Worm (Caenorhabditis elegans) whole organism, mixed stage, embryonic: ENCODE results near the gene C03B1.17.

Experiments used
- M03D4.4 ChIP-seq: sonication (generic microtip); optimal IDR thresholded peaks from 2 replicates; lab custom pipeline; 2017; ENCODE audit warnings: mild to moderate bottlenecking, missing genetic modification characterization, missing compliant biosample characterization
- bed-3 ChIP-seq: fragments of 200-800 bp; sonication (Bioruptor generic); optimal IDR thresholded peaks from 3 replicates; lab custom pipeline; 2018; ENCODE audit warnings: mild to moderate bottlenecking, missing genetic modification characterization, moderate library complexity, missing compliant biosample characterization
- blmp-1 ChIP-seq: fragments of 150-350 bp; optimal IDR thresholded peaks from 2 replicates; lab custom pipeline; 2014; ENCODE audit warnings: missing biosample characterization, missing genetic modification characterization
- ceh-39 ChIP-seq: fragments of 150-350 bp; optimal IDR thresholded peaks from 2 replicates; lab custom pipeline; 2014; ENCODE audit warnings: missing biosample characterization, missing genetic modification characterization
- ceh-43 ChIP-seq: fragments of 200-800 bp; sonication (Bioruptor generic); optimal IDR thresholded peaks from 2 replicates; lab custom pipeline; 2018; ENCODE audit warnings: mild to moderate bottlenecking, missing genetic modification characterization, moderate library complexity, missing compliant biosample characterization
- ceh-83 ChIP-seq: fragments of 200-800 bp; sonication (Bioruptor generic); optimal IDR thresholded peaks from 2 replicates; lab custom pipeline; 2018; ENCODE audit warnings: mild to moderate bottlenecking, missing genetic modification characterization, missing compliant biosample characterization
- ces-1 ChIP-seq: fragments of 150-350 bp; optimal IDR thresholded peaks from 2 replicates; lab custom pipeline; 2014; ENCODE audit warnings: missing biosample characterization, missing genetic modification reagents, missing genetic modification characterization
- cnd-1 ChIP-seq: fragments of 200-800 bp; sonication (Bioruptor generic); optimal IDR thresholded peaks from 2 replicates; lab custom pipeline; 2018; ENCODE audit warnings: mild to moderate bottlenecking, missing genetic modification characterization, missing compliant biosample characterization
- drap-1 ChIP-seq: fragments of 200-800 bp; sonication (Bioruptor generic); optimal IDR thresholded peaks from 3 replicates; lab custom pipeline; 2018; ENCODE audit warnings: mild to moderate bottlenecking, missing genetic modification characterization, missing compliant biosample characterization
- elt-1 ChIP-seq: sonication (generic microtip); optimal IDR thresholded peaks from 2 replicates; lab custom pipeline; 2017; ENCODE audit warnings: missing genetic modification characterization, mild to moderate bottlenecking, missing compliant biosample characterization, antibody characterized with exemption, moderate library complexity, borderline replicate concordance; ENCODE audit not compliant: insufficient read depth
- elt-3 ChIP-seq: fragments of 150-350 bp; optimal IDR thresholded peaks from 2 replicates; lab custom pipeline; 2014; ENCODE audit warnings: missing biosample characterization, missing genetic modification characterization
- flh-1 ChIP-seq: fragments of 200-800 bp; sonication (Bioruptor generic); optimal IDR thresholded peaks from 2 replicates; lab custom pipeline; 2018; ENCODE audit warnings: mild to moderate bottlenecking, missing genetic modification characterization, moderate library complexity, missing compliant biosample characterization
- ham-2 ChIP-seq: fragments of 200-800 bp; sonication (Bioruptor generic); optimal IDR thresholded peaks from 2 replicates; lab custom pipeline; 2018; ENCODE audit warnings: mild to moderate bottlenecking, missing genetic modification characterization, missing compliant biosample characterization
- lin-32 ChIP-seq: fragments of 200-800 bp; sonication (Bioruptor generic); optimal IDR thresholded peaks from 2 replicates; lab custom pipeline; 2018; ENCODE audit warnings: mild to moderate bottlenecking, missing genetic modification characterization, missing compliant biosample characterization
- lsy-2 ChIP-seq: fragments of 150-350 bp; optimal IDR thresholded peaks from 2 replicates; lab custom pipeline; 2014; ENCODE audit warnings: missing biosample characterization, missing genetic modification characterization
- mab-5 ChIP-seq: fragments of 150-350 bp; optimal IDR thresholded peaks from 2 replicates; lab custom pipeline; 2014; ENCODE audit warnings: missing biosample characterization, missing genetic modification characterization
- mep-1 ChIP-seq: fragments of 150-350 bp; optimal IDR thresholded peaks from 2 replicates; lab custom pipeline; 2017; ENCODE audit warnings: missing biosample characterization, missing genetic modification reagents, missing genetic modification characterization, inconsistent platforms
- mls-2 ChIP-seq: sonication (generic microtip); optimal IDR thresholded peaks from 2 replicates; lab custom pipeline; 2016; ENCODE audit warnings: mild to moderate bottlenecking, missing genetic modification characterization, moderate library complexity, missing compliant biosample characterization
- nhr-12 ChIP-seq: fragments of 150-350 bp; optimal IDR thresholded peaks from 2 replicates; lab custom pipeline; 2014; ENCODE audit warnings: missing biosample characterization, missing genetic modification characterization
- nhr-28 ChIP-seq: fragments of 150-350 bp; optimal IDR thresholded peaks from 2 replicates; lab custom pipeline; 2014; ENCODE audit warnings: missing biosample characterization, missing genetic modification characterization
- nhr-76 ChIP-seq: sonication (generic microtip); optimal IDR thresholded peaks from 2 replicates; lab custom pipeline; 2017; ENCODE audit warnings: missing biosample characterization, missing genetic modification characterization
- pha-4 ChIP-seq: fragments of 150-350 bp; optimal IDR thresholded peaks from 2 replicates; lab custom pipeline; 2018; ENCODE audit warnings: missing biosample characterization, missing genetic modification reagents, missing genetic modification characterization
- sem-2 ChIP-seq: fragments of 200-800 bp; sonication (Bioruptor generic); optimal IDR thresholded peaks from 2 replicates; lab custom pipeline; 2018; ENCODE audit warnings: mild to moderate bottlenecking, missing genetic modification characterization, missing compliant biosample characterization
- snpc-4 ChIP-seq: fragments of 150-350 bp; optimal IDR thresholded peaks from 2 replicates; lab custom pipeline; 2014; ENCODE audit warnings: missing biosample characterization, missing genetic modification characterization
- sptf-1 ChIP-seq: sonication (generic microtip); optimal IDR thresholded peaks from 2 replicates; lab custom pipeline; 2017; ENCODE audit warnings: mild to moderate bottlenecking, missing genetic modification characterization, moderate library complexity, missing compliant biosample characterization
- tbx-8 ChIP-seq: fragments of 200-800 bp; sonication (Bioruptor generic); optimal IDR thresholded peaks from 2 replicates; lab custom pipeline; 2018; ENCODE audit warnings: mild to moderate bottlenecking, missing genetic modification characterization, moderate library complexity, missing compliant biosample characterization
- unc-120 ChIP-seq: sonication (generic microtip); optimal IDR thresholded peaks from 2 replicates; lab custom pipeline; 2017; ENCODE audit warnings: missing genetic modification characterization, missing compliant biosample characterization; ENCODE audit not compliant: poor library complexity, severe bottlenecking
- unc-39 ChIP-seq: fragments of 150-350 bp; optimal IDR thresholded peaks from 2 replicates; lab custom pipeline; 2014; ENCODE audit warnings: missing biosample characterization, missing genetic modification characterization
- unc-62 ChIP-seq: fragments of 150-350 bp; optimal IDR thresholded peaks from 2 replicates; lab custom pipeline; 2014; ENCODE audit warnings: missing biosample characterization, missing genetic modification reagents, missing genetic modification characterization
- zip-8 ChIP-seq: fragments of 150-350 bp; optimal IDR thresholded peaks from 2 replicates; lab custom pipeline; 2014; ENCODE audit warnings: missing biosample characterization, missing genetic modification characterization
- ztf-11 ChIP-seq: fragments of 150-350 bp; optimal IDR thresholded peaks from 2 replicates; lab custom pipeline; 2014; ENCODE audit warnings: missing biosample characterization, missing genetic modification characterization

C03B1.17 gene

ce11 chrX:6355030-6355635, 18.3 kb upstream of the C03B1.17 start, which contains the start of gene C03B1.5:
Gene C03B1.5 (plus strand): TSS chrX:6355585.
- no peak for TF ChIP-seq tbx-8 (GFP tag; lab: Kevin White, UChicago)
- TF ChIP-seq nhr-28: no peak
- TF ChIP-seq drap-1: no peak
- TF ChIP-seq nhr-76 (tag; lab: Kevin White, UChicago): no peak

- no peak for TF ChIP-seq drap-1
These were observed 15.7 kb upstream of the C03B1.17 start, which contains the start of gene C03B1.10 for ce11 chrX:6357772-6358171. Gene C03B1.10 (minus strand): TSS chrX:6357872.

- TF ChIP-seq tbx-8 (GFP tag; lab: Kevin White, UChicago) (no peak), lsy-2 (no peak), blmp-1 (tag; lab: Kevin White, UChicago) (no peak), ceh-39 (tag; lab: Kevin White, UChicago) (no peak), nhr-76 (tag; lab: Kevin White, UChicago) (no peak), ztf-11 (tag; lab: Kevin White, UChicago) (no peak), ceh-43 (GFP tag; lab: Kevin White, UChicago) (no peak), flh-1 (GFP tag; lab: Kevin White, UChicago) (no peak), ceh-83 (no peak), nhr-28 (no peak), zip-8 (tag; lab: Kevin White, UChicago) (no peak), bed-3 (GFP tag; lab: Kevin White, UChicago) (no peak)
These were observed 13.4 kb upstream of the C03B1.17 start for ce11 chrX:6360077-6360476.

ce11 chrX:6360658-6361057, 12.8 kb upstream of the C03B1.17 start, which contains the start of gene C03B1.14:
Gene C03B1.14 (minus strand): TSS chrX:6360758.
- TF ChIP-seq unc-62: no peak
- TF ChIP-seq lsy-2: no peak
- no peak for TF ChIP-seq lin-32 (GFP tag; lab: Kevin White, UChicago)
- TF ChIP-seq, all 35 proteins: peak for 0

DNA sequence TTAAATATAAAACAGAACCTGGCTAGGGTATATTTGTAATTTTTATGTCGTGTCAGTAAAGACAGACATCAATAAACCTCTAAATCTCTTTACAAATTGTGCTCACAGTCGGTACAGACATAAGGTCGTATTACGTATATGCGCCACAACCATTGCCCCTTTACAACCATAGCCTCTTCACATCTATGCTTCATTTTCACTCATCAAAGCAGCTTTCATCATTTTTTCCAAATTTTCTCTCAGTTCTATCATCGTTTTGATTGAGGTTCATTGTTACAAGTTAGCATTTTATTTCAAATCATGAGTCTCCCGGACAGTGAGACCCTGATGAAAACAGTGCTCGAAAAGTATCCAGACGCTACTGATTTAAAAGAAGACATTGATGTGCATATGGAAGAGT, 9.3 kb upstream of the C03B1.17 start, which contains the start of gene C03B1.4:
C03B1.4 (plus strand) TSS at position 301 of the 400 bp plus-strand sequence.
- TF ChIP-seq sptf-1 (no peak), ceh-43 (GFP tag; lab: Kevin White, UChicago) (no peak), cnd-1 (tag; lab: Kevin White, UChicago) (no peak), mep-1 (tag; lab: Kevin White, UChicago) (no peak), unc-120 (tag; lab: Kevin White, UChicago) (no peak), nhr-76 (tag; lab: Kevin White, UChicago) (no peak), unc-39 (tag; lab: Kevin White, UChicago) (no peak), nhr-28 (no peak), M03D4.4 (no peak), ztf-11 (tag; lab: Kevin White, UChicago) (no peak), snpc-4 (no peak), blmp-1 (tag; lab: Kevin White, UChicago) (no peak), ces-1 (no peak)

DNA sequence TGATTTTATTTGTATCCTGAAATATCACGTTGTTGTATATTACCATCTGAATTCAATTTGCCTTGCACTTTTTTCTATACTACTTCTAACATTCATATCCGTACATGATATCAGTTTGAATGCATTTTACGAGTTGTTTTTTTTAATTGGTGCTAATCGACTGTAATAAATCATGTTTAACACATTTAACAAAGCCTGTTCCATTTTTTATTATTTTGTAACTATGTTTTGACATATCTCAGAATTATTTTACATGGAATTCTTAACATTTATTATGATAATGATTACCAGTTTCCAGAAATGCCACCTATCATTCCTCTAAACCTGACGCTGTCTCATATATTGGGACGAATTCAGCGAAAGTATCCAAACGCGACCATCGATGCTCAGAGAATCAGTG, 7.7 kb upstream of the C03B1.17 start, which contains the start of gene C03B1.3:
C03B1.3 (plus strand) TSS at position 301 of the 400 bp plus-strand sequence.
- no peak for TF ChIP-seq ceh-83
- no peak for TF ChIP-seq ztf-11 (tag; lab: Kevin White, UChicago)
- no peak for TF ChIP-seq elt-3 (tag; lab: Kevin White, UChicago)
- TF ChIP-seq nhr-12 (tag; lab: Kevin White, UChicago): no peak
- TF ChIP-seq ces-1: no peak
- TF ChIP-seq nhr-76 (tag; lab: Kevin White, UChicago): no peak
- TF ChIP-seq bed-3 (GFP tag; lab: Kevin White, UChicago): no peak
- no peak for TF ChIP-seq unc-62
- no peak for TF ChIP-seq nhr-28
- no peak for TF ChIP-seq mab-5 (tag; lab: Kevin White, UChicago)
- TF ChIP-seq unc-120 (tag; lab: Kevin White, UChicago): no peak
- no peak for TF ChIP-seq sem-2 (GFP tag; lab: Kevin White, UChicago)

DNA sequence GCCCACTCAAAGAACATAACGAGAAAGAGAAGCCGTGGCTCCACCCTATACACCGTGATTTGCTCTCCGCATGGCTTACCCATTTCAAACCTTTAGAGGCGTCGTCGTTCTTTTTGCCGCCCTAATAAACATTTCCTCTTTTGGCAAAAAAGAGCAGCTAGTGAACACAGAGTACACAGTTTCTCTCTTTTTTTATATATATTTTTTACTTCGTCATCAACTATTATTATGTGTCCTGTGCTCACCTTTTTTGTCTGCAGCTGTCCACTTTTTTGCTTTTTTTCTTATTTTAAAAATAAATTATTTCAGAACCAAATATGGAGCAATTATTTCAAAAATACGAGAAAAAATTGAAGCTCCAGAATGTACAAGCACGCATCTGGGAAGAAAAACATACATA, 3.7 kb upstream of the C03B1.17 start, which contains the start of gene C03B1.2:
C03B1.2 (plus strand) TSS at position 301 of the 400 bp plus-strand sequence.
- TF ChIP-seq ztf-11 (tag; lab: Kevin White, UChicago) (no peak), tbx-8 (GFP tag; lab: Kevin White, UChicago) (no peak), unc-120 (tag; lab: Kevin White, UChicago) (no peak), mls-2 (tag; lab: Kevin White, UChicago) (no peak), ham-2 (no peak), cnd-1 (tag; lab: Kevin White, UChicago) (no peak), elt-1 (tag; lab: Kevin White, UChicago) (no peak), lsy-2 (no peak), nhr-12 (tag; lab: Kevin White, UChicago) (no peak), sem-2 (GFP tag; lab: Kevin White, UChicago) (no peak), ces-1 (no peak), zip-8 (tag; lab: Kevin White, UChicago) (no peak), ceh-39 (tag; lab: Kevin White, UChicago) (no peak), pha-4 (no peak), mep-1 (tag; lab: Kevin White, UChicago) (no peak), lin-32 (GFP tag; lab: Kevin White, UChicago) (no peak), elt-3 (tag; lab: Kevin White, UChicago) (no peak), snpc-4 (no peak), drap-1 (no peak)
